Worm (Caenorhabditis elegans) whole organism, L3 larva: ENCODE data around the gene sucl-2.

Experiments used
- ceh-82 ChIP-seq: fragments of 150-350 bp; optimal IDR thresholded peaks from 2 replicates; lab custom pipeline; 2014; ENCODE audit warnings: missing biosample characterization, missing genetic modification characterization
- mdl-1 ChIP-seq: fragments of 150-350 bp; optimal IDR thresholded peaks from 2 replicates; lab custom pipeline; 2014; ENCODE audit warnings: missing biosample characterization, missing genetic modification characterization
- nhr-11 ChIP-seq: fragments of 150-350 bp; optimal IDR thresholded peaks from 2 replicates; lab custom pipeline; 2014; ENCODE audit warnings: missing biosample characterization, missing genetic modification characterization
- nhr-23 ChIP-seq: fragments of 150-350 bp; optimal IDR thresholded peaks from 2 replicates; lab custom pipeline; 2014; ENCODE audit warnings: missing biosample characterization, missing genetic modification reagents, missing genetic modification characterization
- nhr-28 ChIP-seq: fragments of 150-350 bp; optimal IDR thresholded peaks from 2 replicates; lab custom pipeline; 2014; ENCODE audit warnings: missing biosample characterization, missing genetic modification characterization
- nhr-77 ChIP-seq: fragments of 150-350 bp; optimal IDR thresholded peaks from 2 replicates; lab custom pipeline; 2014; ENCODE audit warnings: missing biosample characterization, missing genetic modification characterization
- pha-4 ChIP-seq: fragments of 150-350 bp; optimal IDR thresholded peaks from 2 replicates; lab custom pipeline; 2014; ENCODE audit warnings: missing biosample characterization, missing genetic modification reagents, missing genetic modification characterization
- sea-2 ChIP-seq: fragments of 150-350 bp; sonication (generic microtip); optimal IDR thresholded peaks from 4 replicates; lab custom pipeline; 2014; ENCODE audit warnings: missing biosample characterization, missing genetic modification reagents, missing genetic modification characterization
- snpc-4 ChIP-seq: fragments of 150-350 bp; optimal IDR thresholded peaks from 2 replicates; lab custom pipeline; 2014; ENCODE audit warnings: missing biosample characterization, missing genetic modification characterization
- ztf-11 ChIP-seq: fragments of 150-350 bp; optimal IDR thresholded peaks from 2 replicates; lab custom pipeline; 2014; ENCODE audit warnings: missing biosample characterization, missing genetic modification characterization

ce11 chrIII:900134-900533, 1.1 kb downstream of the sucl-2 start:
- TF ChIP-seq ztf-11 (no peak), nhr-77 (tag; lab: Kevin White, UChicago) (no peak), nhr-23 (no peak), ceh-82 (no peak), nhr-11 (tag; lab: Kevin White, UChicago) (no peak), mdl-1 (tag; lab: Kevin White, UChicago) (no peak), sea-2 (no peak), pha-4 (tag; lab: Kevin White, UChicago) (no peak), snpc-4 (tag; lab: Kevin White, UChicago) (no peak), nhr-28 (tag; lab: Kevin White, UChicago) (no peak)
